Worm (Caenorhabditis elegans): Measurements from ENCODE around the gene hsp-43.
A peak's percentile ranks its signal among the peaks of the same experiment; 100 is the strongest.

Gene hsp-43

DNA sequence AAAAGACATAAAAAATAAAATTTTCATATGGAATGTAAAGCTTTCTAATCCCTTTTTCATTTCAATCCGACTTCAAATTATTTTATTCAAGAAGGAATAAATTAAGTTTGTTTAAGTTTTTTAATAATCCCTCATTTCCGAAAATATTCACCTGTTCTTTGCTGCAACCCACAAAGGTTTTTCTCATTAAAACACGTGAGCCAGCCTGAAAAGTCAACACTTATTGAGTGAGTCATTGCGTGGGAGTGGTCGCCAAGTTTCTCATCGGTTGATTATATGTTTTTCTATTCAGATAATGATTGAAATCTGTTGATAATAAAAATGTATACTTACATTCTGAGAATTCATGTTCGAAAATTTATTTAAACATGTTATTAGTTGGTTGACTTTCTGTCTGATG lies 10.2 kb upstream of the hsp-43 start:
- TF ChIP-seq him-1 (tag; optimal IDR thresholded peaks at IDR 0.05): no peak
- no peak for TF ChIP-seq W03F9.2 (tag; optimal IDR thresholded peaks at IDR 0.05)
- no peak for TF ChIP-seq dao-5 (tag; optimal IDR thresholded peaks at IDR 0.05)

DNA sequence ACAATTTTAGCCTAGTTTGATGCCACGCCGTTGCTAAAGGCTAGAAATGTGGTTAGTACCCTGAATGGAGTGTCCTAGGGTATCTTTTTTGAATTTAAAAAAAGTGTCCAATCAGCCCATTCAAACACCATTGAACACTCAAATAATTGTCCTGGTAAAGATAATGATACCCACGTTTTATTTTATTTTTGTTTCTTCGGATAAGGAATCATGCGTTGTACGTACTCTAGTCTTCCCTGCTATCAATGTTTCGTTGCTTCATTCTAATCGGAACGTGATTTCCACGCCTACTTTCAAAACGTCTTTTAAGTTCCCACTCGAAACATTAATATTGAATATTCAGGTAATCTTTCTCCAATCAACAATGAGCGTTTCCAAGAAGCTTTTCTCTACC lies 5.3 kb upstream of the hsp-43 start, which contains the start of gene got-2.2:
Gene got-2.2 (plus strand): TSS at position 344 of the 394 bp plus-strand sequence.
- TF ChIP-seq dao-5 (tag; optimal IDR thresholded peaks at IDR 0.05) (no peak), him-1 (tag; optimal IDR thresholded peaks at IDR 0.05) (no peak), W03F9.2 (tag; optimal IDR thresholded peaks at IDR 0.05) (no peak)

DNA sequence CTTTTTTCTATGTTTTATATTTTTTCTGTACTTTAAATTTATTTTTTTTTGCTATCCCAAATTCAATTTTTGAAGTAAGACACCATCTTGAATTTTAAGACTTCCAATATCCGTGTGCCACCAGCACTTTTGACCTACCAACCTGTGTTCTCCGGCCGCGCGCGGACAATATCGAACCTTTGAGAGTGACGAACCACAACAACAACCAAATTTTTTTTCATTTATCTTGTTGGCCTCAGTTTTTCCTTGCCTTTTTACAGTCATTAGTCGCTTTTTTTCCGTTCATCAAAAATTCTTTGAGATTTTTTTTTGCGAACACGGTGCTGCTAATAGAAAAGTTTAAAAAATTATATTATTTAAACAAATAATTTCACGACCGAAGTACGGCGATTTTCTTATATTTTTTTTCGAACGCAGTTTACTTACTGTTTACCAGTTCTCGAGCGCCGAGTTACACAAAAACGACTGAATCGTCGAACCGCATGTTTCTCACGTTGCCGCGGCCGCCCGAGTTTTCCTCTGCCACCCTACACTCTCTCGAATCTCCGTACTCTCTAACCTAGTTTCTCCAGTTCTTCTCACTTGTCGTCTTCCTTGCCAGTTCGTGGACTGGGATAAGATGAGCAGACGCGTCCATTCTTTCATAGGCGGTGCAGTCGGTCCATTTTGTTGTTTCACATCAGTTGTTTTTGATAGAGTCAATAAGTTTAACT lies 4.7 kb upstream of the hsp-43 start:
- TF ChIP-seq dao-5 (tag; optimal IDR thresholded peaks at IDR 0.05) (no peak), W03F9.2 (tag; optimal IDR thresholded peaks at IDR 0.05) (no peak), him-1 (tag; optimal IDR thresholded peaks at IDR 0.05) (no peak)

DNA sequence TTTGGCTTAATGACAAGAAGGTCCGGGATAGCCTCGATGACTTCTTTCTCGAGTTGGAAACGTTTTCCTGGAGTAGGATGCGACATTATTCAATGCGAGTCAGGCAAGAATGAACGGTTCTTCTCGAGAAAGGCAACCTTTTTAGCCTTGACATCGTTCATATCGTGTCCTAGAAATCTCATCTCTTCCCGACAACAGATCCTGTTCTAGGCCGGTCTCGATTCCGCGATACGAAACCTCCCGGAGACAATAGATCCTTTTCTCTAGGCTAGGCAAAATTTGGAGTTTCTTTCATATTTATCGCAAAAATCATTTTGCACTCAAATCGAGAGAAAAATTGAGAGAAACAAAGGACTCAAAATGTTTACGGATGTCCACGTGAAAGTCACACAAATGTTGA lies 3.6 kb upstream of the hsp-43 start, which contains the start of gene rml-3:
Gene rml-3 (minus strand): TSS at position 93 of the 400 bp plus-strand sequence.
- no peak for TF ChIP-seq him-1 (tag; optimal IDR thresholded peaks at IDR 0.05)
- TF ChIP-seq W03F9.2 (tag; optimal IDR thresholded peaks at IDR 0.05): no peak
- TF ChIP-seq dao-5 (tag; optimal IDR thresholded peaks at IDR 0.05): no peak

DNA sequence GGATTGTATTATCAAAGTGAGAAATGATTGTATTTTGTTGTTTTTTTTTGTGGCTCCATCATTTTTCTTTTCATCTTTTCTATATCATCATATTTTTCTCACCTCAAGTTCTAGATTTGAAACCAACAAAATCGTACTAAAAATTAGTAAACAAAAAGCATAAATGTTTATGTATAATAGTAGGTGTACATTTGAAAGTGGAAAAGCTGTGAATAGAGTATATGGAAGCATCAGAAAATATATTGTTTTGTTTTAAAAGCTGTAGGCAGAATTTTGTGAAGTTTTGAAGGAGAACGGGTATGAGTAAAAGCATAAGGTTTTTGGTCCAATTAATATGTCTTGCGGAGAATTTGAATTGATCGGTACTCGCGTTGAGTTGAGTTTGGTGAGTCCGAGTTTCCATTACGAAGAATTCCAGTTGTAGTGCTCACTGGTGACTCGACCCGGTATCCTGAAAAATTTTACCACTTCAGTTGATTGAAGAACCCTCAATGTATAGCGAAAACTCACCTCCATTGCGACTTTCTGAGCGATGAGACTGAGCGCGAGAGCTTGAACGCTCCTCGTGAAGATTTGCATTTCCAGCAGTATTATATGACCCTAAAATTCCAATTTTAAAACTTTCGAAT lies 2.2 kb downstream of the hsp-43 start, which contains the start of gene C14F11.4:
Gene C14F11.4 (minus strand): TSS at position 51 of the 629 bp plus-strand sequence.
- TF ChIP-seq W03F9.2 (tag; optimal IDR thresholded peaks at IDR 0.05): no peak
- TF ChIP-seq dao-5 (tag; optimal IDR thresholded peaks at IDR 0.05): no peak
- TF ChIP-seq him-1 (tag; optimal IDR thresholded peaks at IDR 0.05): no peak

DNA sequence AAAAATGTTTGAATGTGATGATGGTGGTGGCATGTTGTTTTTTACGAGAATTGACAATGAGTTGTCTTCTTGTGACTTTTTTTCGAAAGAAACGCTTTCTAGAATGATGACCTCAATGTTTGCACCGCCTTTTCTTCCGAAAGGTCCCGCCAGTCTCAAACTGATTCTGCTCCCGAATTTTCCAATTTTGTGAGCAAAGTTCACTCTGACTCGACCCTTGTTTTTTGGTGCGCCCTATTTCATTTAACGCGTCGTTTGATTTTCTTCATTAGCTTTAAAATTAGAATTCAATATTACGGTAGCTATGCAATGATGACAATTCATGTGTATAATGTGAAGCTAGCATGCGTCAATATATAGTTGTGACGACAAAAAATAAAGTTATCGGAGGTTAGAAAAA lies 4.7 kb downstream of the hsp-43 start, which contains the start of gene lite-1:
Gene lite-1 (minus strand): TSS at position 101 of the 400 bp plus-strand sequence.
- no peak for TF ChIP-seq W03F9.2 (tag; optimal IDR thresholded peaks at IDR 0.05)

DNA sequence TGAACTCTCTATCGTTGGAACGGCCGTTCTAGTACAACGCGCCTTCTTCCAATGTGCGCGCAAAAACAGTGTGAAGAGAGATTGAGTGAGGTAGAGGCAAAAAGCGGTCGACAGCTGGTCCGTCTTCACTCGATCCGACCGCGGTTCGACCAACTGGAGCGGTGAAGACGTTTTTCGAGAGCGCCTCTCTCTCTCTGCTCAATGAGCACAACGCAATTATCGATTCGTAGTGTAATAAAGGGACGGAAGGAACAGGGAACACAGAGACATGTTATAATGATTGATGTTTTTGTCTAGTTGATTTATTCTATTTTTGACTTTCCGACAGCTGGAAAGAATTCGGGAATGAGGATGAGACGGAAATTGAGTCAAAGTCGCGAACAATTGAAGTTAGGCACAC lies 10.5 kb downstream of the hsp-43 start:
- TF ChIP-seq him-1 (tag; optimal IDR thresholded peaks at IDR 0.05) (no peak), dao-5 (tag; optimal IDR thresholded peaks at IDR 0.05) (no peak), W03F9.2 (tag; optimal IDR thresholded peaks at IDR 0.05) (no peak)

DNA sequence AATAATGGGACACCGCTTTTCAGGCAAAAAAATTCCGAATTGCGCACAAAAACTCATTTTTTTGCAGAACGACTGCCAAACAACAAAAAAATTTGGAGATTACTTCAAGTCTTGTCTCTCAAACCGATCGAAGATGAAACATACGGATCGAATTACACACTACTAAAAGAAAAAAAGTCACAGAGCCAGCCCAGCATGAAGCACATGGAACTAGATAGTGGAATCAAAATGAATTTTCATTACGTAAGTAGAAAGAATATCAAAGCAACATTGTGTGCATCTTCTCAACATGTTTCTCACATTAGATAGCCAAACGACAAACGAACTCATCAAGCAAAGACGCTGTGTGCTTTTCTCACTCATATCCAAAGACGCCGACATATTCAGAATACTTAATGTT lies 14.2 kb downstream of the hsp-43 start:
- no peak for TF ChIP-seq dao-5 (tag; optimal IDR thresholded peaks at IDR 0.05)
- no peak for TF ChIP-seq W03F9.2 (tag; optimal IDR thresholded peaks at IDR 0.05)
- TF ChIP-seq him-1 (tag; optimal IDR thresholded peaks at IDR 0.05): no peak

DNA sequence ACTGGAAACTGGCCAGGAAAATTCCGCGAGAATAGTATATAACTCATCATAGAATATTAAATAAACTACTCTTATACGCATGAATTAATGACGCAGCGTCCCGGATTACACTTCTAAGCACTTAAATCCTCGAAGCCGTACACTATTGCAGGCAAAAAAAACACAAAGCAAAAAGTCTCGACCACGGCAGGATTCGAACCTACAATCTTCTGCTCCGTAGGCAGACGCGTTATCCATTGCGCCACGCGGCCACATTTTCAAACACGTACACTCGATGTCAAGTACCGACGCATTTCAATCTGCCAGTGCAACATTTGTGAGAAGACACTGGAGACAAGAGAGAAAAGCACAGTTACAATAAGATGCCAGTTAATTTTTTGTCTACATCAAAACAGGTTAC lies 15.5 kb downstream of the hsp-43 start:
- no peak for TF ChIP-seq W03F9.2 (tag; optimal IDR thresholded peaks at IDR 0.05)
- peak; percentile 57 for TF ChIP-seq him-1 (tag; optimal IDR thresholded peaks at IDR 0.05)
- TF ChIP-seq dao-5 (tag; optimal IDR thresholded peaks at IDR 0.05): no peak

DNA sequence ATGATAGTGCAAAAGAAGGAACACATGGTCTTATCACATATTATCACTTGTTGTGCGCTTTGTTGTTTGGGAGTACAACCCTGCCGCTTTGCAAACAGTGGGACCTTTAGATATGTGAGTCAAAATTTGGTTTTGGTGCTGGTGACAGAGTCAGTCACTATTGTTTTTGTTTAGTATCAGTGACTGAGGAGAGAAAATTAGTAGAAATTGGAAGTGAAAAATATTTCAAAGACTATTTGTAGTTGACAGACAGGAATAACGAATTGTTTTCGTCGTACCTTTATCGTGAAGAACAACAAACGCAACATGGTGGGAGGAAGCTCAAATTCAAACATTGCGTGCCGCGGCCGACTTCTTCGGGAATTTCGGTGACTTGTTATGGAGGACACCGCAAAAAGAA lies 18.8 kb downstream of the hsp-43 start, which contains the start of gene lrch-1:
Gene lrch-1 (minus strand): TSS at position 101 of the 400 bp plus-strand sequence.
- TF ChIP-seq him-1 (tag; optimal IDR thresholded peaks at IDR 0.05): no peak
- no peak for TF ChIP-seq dao-5 (tag; optimal IDR thresholded peaks at IDR 0.05)
- no peak for TF ChIP-seq W03F9.2 (tag; optimal IDR thresholded peaks at IDR 0.05)

DNA sequence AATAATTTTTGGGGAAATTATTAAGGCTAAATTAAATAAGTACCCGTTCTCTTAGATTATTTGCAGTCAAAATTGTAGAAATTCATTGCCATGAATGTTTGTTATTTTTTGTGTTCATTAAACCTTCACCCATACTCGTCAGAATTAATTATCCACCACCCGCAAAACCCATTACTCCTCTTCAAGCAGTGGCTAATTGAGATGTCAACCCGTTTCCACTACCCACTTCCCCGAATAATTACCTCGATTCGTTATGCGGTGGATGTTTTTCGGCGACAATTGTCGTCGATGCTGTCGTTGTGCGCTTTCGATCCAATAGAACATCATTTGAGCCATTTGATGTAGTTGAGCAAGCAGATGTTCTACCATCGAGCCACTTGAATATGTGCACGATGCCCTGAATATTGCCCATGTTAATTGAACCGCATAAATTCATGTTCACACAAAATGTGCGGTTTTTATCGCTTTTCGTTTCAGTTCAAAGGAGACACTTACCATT lies 24.0 kb downstream of the hsp-43 start:
- TF ChIP-seq dao-5 (tag; optimal IDR thresholded peaks at IDR 0.05) (no peak), W03F9.2 (tag; optimal IDR thresholded peaks at IDR 0.05) (no peak), him-1 (tag; optimal IDR thresholded peaks at IDR 0.05) (no peak)

DNA sequence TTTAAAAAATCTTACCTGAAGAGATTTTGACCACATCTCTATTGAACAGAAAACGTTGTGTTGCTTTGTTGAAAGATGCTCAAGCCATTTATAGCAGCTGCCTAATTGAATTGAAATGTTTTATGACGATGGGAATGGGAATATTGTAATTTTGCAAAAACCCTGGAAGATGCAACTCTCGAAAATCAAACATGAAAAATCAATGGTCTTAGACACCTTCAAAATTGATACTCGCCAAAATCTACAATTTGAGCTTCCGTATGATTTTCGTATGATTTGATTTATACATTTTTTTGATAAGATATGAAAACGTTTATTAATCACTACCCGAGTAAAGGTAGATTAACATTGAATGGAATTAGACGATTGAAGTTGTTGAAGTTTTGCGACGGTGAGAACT lies 26.9 kb downstream of the hsp-43 start, which contains the start of gene C14F11.7:
Gene C14F11.7 (minus strand): TSS at position 101 of the 400 bp plus-strand sequence.
- TF ChIP-seq W03F9.2 (tag; optimal IDR thresholded peaks at IDR 0.05) (no peak), dao-5 (tag; optimal IDR thresholded peaks at IDR 0.05) (no peak), him-1 (tag; optimal IDR thresholded peaks at IDR 0.05) (no peak)

DNA sequence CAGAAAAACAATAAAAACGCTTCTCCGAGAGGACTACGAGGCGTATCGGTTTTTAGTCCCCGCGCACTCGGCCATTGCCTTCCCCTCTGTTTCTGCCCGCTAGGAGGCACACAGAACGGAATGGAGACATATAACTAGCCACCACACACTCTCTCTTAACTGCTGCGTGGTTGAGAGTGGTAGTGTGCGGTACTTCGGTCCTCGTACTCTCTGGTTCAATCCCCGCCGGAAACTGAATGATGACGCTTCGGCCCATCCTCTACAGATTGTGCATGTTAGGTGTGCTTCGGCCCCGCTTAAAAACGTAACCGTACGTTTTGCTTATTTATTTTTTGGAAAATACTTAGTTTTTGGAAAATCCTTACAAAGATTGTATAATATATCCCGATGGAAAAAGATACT lies 27.7 kb downstream of the hsp-43 start, which contains the start of gene T13C5.6:
Gene T13C5.6 (minus strand): TSS at position 1 of the 402 bp plus-strand sequence.
- peak; percentile 98 for TF ChIP-seq him-1 (tag; optimal IDR thresholded peaks at IDR 0.05)
- TF ChIP-seq dao-5 (tag; optimal IDR thresholded peaks at IDR 0.05): peak; percentile 91
- peak; percentile 57 for TF ChIP-seq W03F9.2 (tag; optimal IDR thresholded peaks at IDR 0.05)

DNA sequence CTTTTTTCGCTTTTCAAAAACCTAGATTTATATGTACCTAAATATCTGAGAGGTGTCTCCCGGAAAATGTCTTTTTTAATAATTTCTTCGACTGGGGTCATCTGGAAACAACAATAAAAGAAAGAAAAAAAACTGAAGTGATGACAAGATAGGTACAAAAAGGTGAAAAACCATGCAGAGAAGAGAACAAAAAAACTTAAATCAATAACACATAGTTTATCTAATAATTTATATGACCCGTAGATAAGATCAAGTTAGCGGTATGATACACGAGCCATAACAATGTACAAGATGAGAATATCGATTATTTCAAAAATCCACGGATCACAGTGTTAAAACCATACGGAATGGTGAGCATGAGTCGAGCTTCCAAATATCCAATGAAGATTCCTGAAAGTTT lies 29.0 kb downstream of the hsp-43 start, which contains the start of gene mtp-18:
Gene mtp-18 (minus strand): TSS at position 101 of the 400 bp plus-strand sequence.
- no peak for TF ChIP-seq dao-5 (tag; optimal IDR thresholded peaks at IDR 0.05)
